Worm (Caenorhabditis elegans): ENCODE results near the gene clec-57.

DNA sequence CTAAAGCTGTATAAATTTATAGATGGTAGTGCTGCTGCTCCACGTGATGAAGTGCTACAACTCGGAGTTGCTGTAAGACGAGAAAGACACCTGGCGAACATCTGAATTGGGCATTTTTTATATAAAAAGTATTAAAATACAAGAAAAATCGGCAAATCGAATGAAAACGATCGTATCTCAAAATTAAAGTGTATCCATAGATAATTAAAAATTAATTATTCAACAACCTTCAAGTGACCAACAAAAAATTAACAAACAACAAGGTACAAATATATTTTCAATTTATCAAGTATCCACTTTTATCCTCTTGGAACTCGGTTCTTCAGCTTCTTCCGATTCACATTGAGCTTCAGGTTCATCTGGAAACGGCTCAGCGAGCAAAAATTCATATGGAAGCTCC, 50.2 kb downstream of the clec-57 start, which contains the start of gene R02D5.8:
- TF ChIP-seq R02D3.7 (tag; optimal IDR thresholded peaks at IDR 0.05) (no peak), snpc-4 (tag; optimal IDR thresholded peaks at IDR 0.05) (no peak), elt-2 (tag; optimal IDR thresholded peaks at IDR 0.05) (no peak), nhr-237 (tag; optimal IDR thresholded peaks at IDR 0.05) (no peak), fkh-10 (GFP tag; optimal IDR thresholded peaks at IDR 0.05) (no peak)
